Worm (Caenorhabditis elegans) whole organism, mixed stage, embryonic: ENCODE results near the gene glb-1.

Experiments used
- M03D4.4 ChIP-seq: sonication (generic microtip); optimal IDR thresholded peaks from 2 replicates; lab custom pipeline; 2017; ENCODE audit warnings: mild to moderate bottlenecking, missing genetic modification characterization, missing compliant biosample characterization
- bed-3 ChIP-seq: fragments of 200-800 bp; sonication (Bioruptor generic); optimal IDR thresholded peaks from 3 replicates; lab custom pipeline; 2018; ENCODE audit warnings: mild to moderate bottlenecking, missing genetic modification characterization, moderate library complexity, missing compliant biosample characterization
- ceh-39 ChIP-seq: fragments of 150-350 bp; optimal IDR thresholded peaks from 2 replicates; lab custom pipeline; 2014; ENCODE audit warnings: missing biosample characterization, missing genetic modification characterization
- ceh-43 ChIP-seq: fragments of 200-800 bp; sonication (Bioruptor generic); optimal IDR thresholded peaks from 2 replicates; lab custom pipeline; 2018; ENCODE audit warnings: mild to moderate bottlenecking, missing genetic modification characterization, moderate library complexity, missing compliant biosample characterization
- ceh-83 ChIP-seq: fragments of 200-800 bp; sonication (Bioruptor generic); optimal IDR thresholded peaks from 2 replicates; lab custom pipeline; 2018; ENCODE audit warnings: mild to moderate bottlenecking, missing genetic modification characterization, missing compliant biosample characterization
- ces-1 ChIP-seq: fragments of 150-350 bp; optimal IDR thresholded peaks from 2 replicates; lab custom pipeline; 2014; ENCODE audit warnings: missing biosample characterization, missing genetic modification reagents, missing genetic modification characterization
- cnd-1 ChIP-seq: fragments of 200-800 bp; sonication (Bioruptor generic); optimal IDR thresholded peaks from 2 replicates; lab custom pipeline; 2018; ENCODE audit warnings: mild to moderate bottlenecking, missing genetic modification characterization, missing compliant biosample characterization
- drap-1 ChIP-seq: fragments of 200-800 bp; sonication (Bioruptor generic); optimal IDR thresholded peaks from 3 replicates; lab custom pipeline; 2018; ENCODE audit warnings: mild to moderate bottlenecking, missing genetic modification characterization, missing compliant biosample characterization
- elt-1 ChIP-seq: sonication (generic microtip); optimal IDR thresholded peaks from 2 replicates; lab custom pipeline; 2017; ENCODE audit warnings: missing genetic modification characterization, mild to moderate bottlenecking, missing compliant biosample characterization, antibody characterized with exemption, moderate library complexity, borderline replicate concordance; ENCODE audit not compliant: insufficient read depth
- elt-3 ChIP-seq: fragments of 150-350 bp; optimal IDR thresholded peaks from 2 replicates; lab custom pipeline; 2014; ENCODE audit warnings: missing biosample characterization, missing genetic modification characterization
- flh-1 ChIP-seq: fragments of 200-800 bp; sonication (Bioruptor generic); optimal IDR thresholded peaks from 2 replicates; lab custom pipeline; 2018; ENCODE audit warnings: mild to moderate bottlenecking, missing genetic modification characterization, moderate library complexity, missing compliant biosample characterization
- hlh-1 ChIP-seq: fragments of 150-350 bp; optimal IDR thresholded peaks from 2 replicates; lab custom pipeline; 2014; ENCODE audit warnings: missing biosample characterization, missing genetic modification reagents, missing genetic modification characterization
- lin-13 ChIP-seq: fragments of 150-350 bp; optimal IDR thresholded peaks from 2 replicates; lab custom pipeline; 2014; ENCODE audit warnings: missing biosample characterization, missing genetic modification characterization
- lsy-2 ChIP-seq: fragments of 150-350 bp; optimal IDR thresholded peaks from 2 replicates; lab custom pipeline; 2014; ENCODE audit warnings: missing biosample characterization, missing genetic modification characterization
- mep-1 ChIP-seq: fragments of 150-350 bp; optimal IDR thresholded peaks from 2 replicates; lab custom pipeline; 2017; ENCODE audit warnings: missing biosample characterization, missing genetic modification reagents, missing genetic modification characterization, inconsistent platforms
- nhr-2 ChIP-seq: fragments of 150-350 bp; optimal IDR thresholded peaks from 2 replicates; lab custom pipeline; 2014; ENCODE audit warnings: missing biosample characterization, missing genetic modification characterization
- nhr-237 ChIP-seq: fragments of 150-350 bp; optimal IDR thresholded peaks from 2 replicates; lab custom pipeline; 2014; ENCODE audit warnings: missing biosample characterization, missing genetic modification characterization
- nhr-28 ChIP-seq: fragments of 150-350 bp; optimal IDR thresholded peaks from 2 replicates; lab custom pipeline; 2014; ENCODE audit warnings: missing biosample characterization, missing genetic modification characterization
- nhr-76 ChIP-seq: sonication (generic microtip); optimal IDR thresholded peaks from 2 replicates; lab custom pipeline; 2017; ENCODE audit warnings: missing biosample characterization, missing genetic modification characterization
- pha-4 ChIP-seq: fragments of 150-350 bp; optimal IDR thresholded peaks from 2 replicates; lab custom pipeline; 2018; ENCODE audit warnings: missing biosample characterization, missing genetic modification reagents, missing genetic modification characterization
- sem-2 ChIP-seq: fragments of 200-800 bp; sonication (Bioruptor generic); optimal IDR thresholded peaks from 2 replicates; lab custom pipeline; 2018; ENCODE audit warnings: mild to moderate bottlenecking, missing genetic modification characterization, missing compliant biosample characterization
- snpc-4 ChIP-seq: fragments of 150-350 bp; optimal IDR thresholded peaks from 2 replicates; lab custom pipeline; 2014; ENCODE audit warnings: missing biosample characterization, missing genetic modification characterization
- sptf-1 ChIP-seq: sonication (generic microtip); optimal IDR thresholded peaks from 2 replicates; lab custom pipeline; 2017; ENCODE audit warnings: mild to moderate bottlenecking, missing genetic modification characterization, moderate library complexity, missing compliant biosample characterization
- tbx-8 ChIP-seq: fragments of 200-800 bp; sonication (Bioruptor generic); optimal IDR thresholded peaks from 2 replicates; lab custom pipeline; 2018; ENCODE audit warnings: mild to moderate bottlenecking, missing genetic modification characterization, moderate library complexity, missing compliant biosample characterization
- unc-120 ChIP-seq: sonication (generic microtip); optimal IDR thresholded peaks from 2 replicates; lab custom pipeline; 2017; ENCODE audit warnings: missing genetic modification characterization, missing compliant biosample characterization; ENCODE audit not compliant: poor library complexity, severe bottlenecking
- unc-62 ChIP-seq: fragments of 150-350 bp; optimal IDR thresholded peaks from 2 replicates; lab custom pipeline; 2014; ENCODE audit warnings: missing biosample characterization, missing genetic modification reagents, missing genetic modification characterization
- zip-8 ChIP-seq: fragments of 150-350 bp; optimal IDR thresholded peaks from 2 replicates; lab custom pipeline; 2014; ENCODE audit warnings: missing biosample characterization, missing genetic modification characterization
- ztf-11 ChIP-seq: fragments of 150-350 bp; optimal IDR thresholded peaks from 2 replicates; lab custom pipeline; 2014; ENCODE audit warnings: missing biosample characterization, missing genetic modification characterization

glb-1 gene

ce11 chrIII:8962475-8962874, 39.4 kb upstream of the glb-1 start:
- TF ChIP-seq sptf-1 (tag; lab: Kevin White, UChicago) (peak; percentile 21), cnd-1 (tag; lab: Kevin White, UChicago) (peak; percentile 40), M03D4.4 (tag; lab: Kevin White, UChicago) (no peak)

- TF ChIP-seq ces-1 (no peak), ztf-11 (tag; lab: Kevin White, UChicago) (no peak), ceh-83 (GFP tag; lab: Kevin White, UChicago) (no peak)
Measured at ce11 chrIII:8961993-8962392, 38.9 kb upstream of the glb-1 start, which contains the start of gene grl-25. Gene grl-25 (plus strand): TSS chrIII:8962293.

ce11 chrIII:8960664-8961063, 37.6 kb upstream of the glb-1 start, which contains the start of gene ZK643.6:
Gene ZK643.6 (minus strand): TSS chrIII:8960764.
- TF ChIP-seq nhr-237 (no peak), zip-8 (tag; lab: Kevin White, UChicago) (peak; percentile 29)
- TF ChIP-seq, all 35 proteins: peak for 1

DNA sequence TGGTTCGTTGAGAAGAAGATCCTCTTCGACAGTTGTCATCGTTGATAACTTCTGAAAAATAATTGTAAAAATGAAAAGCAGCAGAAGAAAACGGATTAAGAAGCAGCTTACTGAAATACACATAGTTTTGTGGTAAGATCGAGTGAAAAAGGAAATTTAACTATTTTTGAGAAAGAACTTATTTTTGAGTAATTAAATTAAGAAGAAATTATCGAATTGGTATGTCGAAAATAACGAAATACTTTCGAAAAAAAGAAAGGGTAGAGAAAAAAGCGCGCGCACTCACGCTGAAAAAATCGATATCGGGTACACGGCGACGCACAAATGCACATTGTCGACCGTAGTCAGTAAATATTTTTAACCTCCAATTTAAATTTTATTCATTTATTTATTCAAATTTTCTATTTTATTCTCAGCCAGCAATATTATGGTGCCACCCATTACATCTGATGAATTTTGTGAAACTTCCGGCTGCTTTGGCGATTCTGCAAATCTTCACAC, 33.1 kb upstream of the glb-1 start, which contains the start of the genes ZK643.5 and ZK643.2:
ZK643.5 (minus strand) TSS at position 51 of the 501 bp plus-strand sequence.
ZK643.2 (plus strand) TSS at position 395 of the 501 bp plus-strand sequence.
- TF ChIP-seq ceh-39 (tag; lab: Kevin White, UChicago) (peak; percentile 97), elt-1 (no peak), ces-1 (peak; percentile 64), lsy-2 (tag; lab: Kevin White, UChicago) (peak; percentile 94), mep-1 (tag; lab: Kevin White, UChicago) (peak; percentile 69), pha-4 (tag; lab: Kevin White, UChicago) (peak; percentile 15), lin-13 (tag; lab: Kevin White, UChicago) (peak; percentile 23), nhr-237 (no peak)

ce11 chrIII:8955536-8955935, 32.4 kb upstream of the glb-1 start:
- no peak for TF ChIP-seq lin-13 (tag; lab: Kevin White, UChicago)
- no peak for TF ChIP-seq sptf-1 (tag; lab: Kevin White, UChicago)
- no peak for TF ChIP-seq M03D4.4 (tag; lab: Kevin White, UChicago)
- no peak for TF ChIP-seq mep-1 (tag; lab: Kevin White, UChicago)
- no peak for TF ChIP-seq unc-120
- no peak for TF ChIP-seq elt-1
- no peak for TF ChIP-seq zip-8 (tag; lab: Kevin White, UChicago)
- no peak for TF ChIP-seq nhr-2 (tag; lab: Kevin White, UChicago)
- no peak for TF ChIP-seq ztf-11 (tag; lab: Kevin White, UChicago)
- TF ChIP-seq ceh-43 (GFP tag; lab: Kevin White, UChicago): no peak
- no peak for TF ChIP-seq nhr-76
- TF ChIP-seq sem-2 (GFP tag; lab: Kevin White, UChicago): no peak
- TF ChIP-seq nhr-237: no peak
- TF ChIP-seq cnd-1 (tag; lab: Kevin White, UChicago): no peak
- TF ChIP-seq snpc-4 (tag; lab: Kevin White, UChicago): no peak

ce11 chrIII:8949147-8949546, 26.1 kb upstream of the glb-1 start:
- no peak for TF ChIP-seq ceh-83 (GFP tag; lab: Kevin White, UChicago)
- no peak for TF ChIP-seq cnd-1 (tag; lab: Kevin White, UChicago)
- no peak for TF ChIP-seq sem-2 (GFP tag; lab: Kevin White, UChicago)
- no peak for TF ChIP-seq elt-3 (tag; lab: Kevin White, UChicago)
- TF ChIP-seq, all 35 proteins: peak for 0

ce11 chrIII:8946285-8946684, 23.2 kb upstream of the glb-1 start:
- no peak for TF ChIP-seq bed-3 (GFP tag; lab: Kevin White, UChicago)

- TF ChIP-seq sem-2 (GFP tag; lab: Kevin White, UChicago): no peak
- TF ChIP-seq nhr-28 (tag; lab: Kevin White, UChicago): no peak
- TF ChIP-seq mep-1 (tag; lab: Kevin White, UChicago): no peak
- TF ChIP-seq nhr-2 (tag; lab: Kevin White, UChicago): no peak
- no peak for TF ChIP-seq cnd-1 (tag; lab: Kevin White, UChicago)
- no peak for TF ChIP-seq unc-62 (GFP tag; lab: Kevin White, UChicago)
- no peak for TF ChIP-seq zip-8 (tag; lab: Kevin White, UChicago)
- TF ChIP-seq tbx-8 (GFP tag; lab: Kevin White, UChicago): no peak
- no peak for TF ChIP-seq hlh-1 (tag; lab: Kevin White, UChicago)
- no peak for TF ChIP-seq ceh-39 (tag; lab: Kevin White, UChicago)
- no peak for TF ChIP-seq ceh-83 (GFP tag; lab: Kevin White, UChicago)
- TF ChIP-seq drap-1 (GFP tag; lab: Kevin White, UChicago): no peak
- TF ChIP-seq flh-1: no peak
- TF ChIP-seq lin-13 (tag; lab: Kevin White, UChicago): no peak
- no peak for TF ChIP-seq pha-4 (tag; lab: Kevin White, UChicago)
Measured at ce11 chrIII:8944357-8944756, 21.3 kb upstream of the glb-1 start, which contains the start of gene dhrr-1. Gene dhrr-1 (plus strand): TSS chrIII:8944657.
